Fruit fly (Drosophila melanogaster): ENCODE data around the gene CG10877.
A peak's percentile ranks its signal among the peaks of the same experiment; 100 is the strongest.

CG10877 gene

DNA sequence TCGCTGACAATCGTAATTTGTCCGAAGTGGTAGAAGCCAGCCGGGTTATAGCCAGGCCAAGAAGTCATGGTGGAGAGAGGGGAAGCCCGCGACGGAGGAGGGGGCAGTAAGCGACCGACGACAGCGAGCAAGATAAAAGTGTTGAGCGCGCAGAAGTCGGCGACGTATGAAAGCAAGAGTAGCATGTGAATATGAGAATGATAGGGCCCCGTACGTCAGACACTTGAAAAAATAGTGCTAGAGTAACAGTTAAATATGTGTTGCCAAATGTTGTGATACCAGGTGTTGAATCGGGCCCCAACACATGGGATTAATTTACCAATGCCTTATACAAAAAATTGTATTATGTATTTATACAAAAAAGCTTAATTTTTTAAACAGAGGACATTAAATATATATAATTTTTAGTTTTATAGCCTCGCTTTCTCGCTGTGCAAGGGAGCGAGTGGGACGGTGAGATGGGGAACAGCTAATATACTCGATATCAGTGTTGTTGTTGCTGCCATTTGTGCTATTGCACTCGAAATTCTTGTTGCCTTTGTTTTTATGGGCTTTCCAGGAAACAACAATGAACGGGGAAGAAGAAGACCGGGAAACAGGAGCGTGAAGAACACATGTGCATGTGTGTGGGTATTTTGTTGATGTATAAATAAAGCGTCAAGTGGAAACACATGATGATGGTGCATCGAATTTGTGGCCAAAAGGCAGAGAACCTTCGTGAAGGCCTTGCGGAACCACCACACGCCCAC lies 13.8 kb downstream of the CG10877 start (continued):
- TF ChIP-seq dmrt11E (tag; optimal IDR thresholded peaks at IDR 0.05): peak; percentile 85
- no peak for TF ChIP-seq hbn (GFP tag; IDR thresholded peaks at IDR 0.05; ENCODE audit: partially characterized antibody)
- TF ChIP-seq CG32767 (GFP tag; IDR thresholded peaks at IDR 0.05): peak; percentile 58; the same call in 1 of the 2 replicates
- peak; percentile 86 for TF ChIP-seq CG4820 (GFP tag; optimal IDR thresholded peaks at IDR 0.05)
- peak; percentile 54 for TF ChIP-seq CG16863 (GFP tag; optimal IDR thresholded peaks at IDR 0.05)
- peak in 1 of 2 experiments; percentile 94 for TF ChIP-seq eve (GFP tag; optimal IDR thresholded peaks at IDR 0.05)
- TF ChIP-seq CG1792 (GFP tag; optimal IDR thresholded peaks at IDR 0.05): no peak
- TF ChIP-seq CG4424 (GFP tag; optimal IDR thresholded peaks at IDR 0.05): peak; percentile 89
- peak; percentile 54; the same call in 1 of the 2 replicates for TF ChIP-seq Dip2 (GFP tag; IDR thresholded peaks at IDR 0.05)
- TF ChIP-seq CG17912 (GFP tag; optimal IDR thresholded peaks at IDR 0.05): no peak
- TF ChIP-seq CG6254 (GFP tag; optimal IDR thresholded peaks at IDR 0.05): peak; percentile 82
- TF ChIP-seq Dll (GFP tag; IDR thresholded peaks at IDR 0.05; ENCODE audit: partially characterized antibody): no peak
- 0 out of 3 replicates have a peak, but pooled peaks have one; percentile 22 for TF ChIP-seq knrl (GFP tag; IDR thresholded peaks at IDR 0.05; ENCODE audit: partially characterized antibody)
- no peak for TF ChIP-seq maf-S (GFP tag; optimal IDR thresholded peaks at IDR 0.05)
- peak; percentile 54 for TF ChIP-seq Nf-YB (GFP tag; optimal IDR thresholded peaks at IDR 0.05)
- TF ChIP-seq z (GFP tag; IDR thresholded peaks at IDR 0.05): 0 out of 3 replicates have a peak, but pooled peaks have one; percentile 4
- TF ChIP-seq repo (GFP tag; optimal IDR thresholded peaks at IDR 0.05): no peak
- TF ChIP-seq CG2202 (tag; optimal IDR thresholded peaks at IDR 0.05): peak; percentile 75
- TF ChIP-seq ken (GFP tag; IDR thresholded peaks at IDR 0.05): peak; percentile 76
- TF ChIP-seq p53 (GFP tag; optimal IDR thresholded peaks at IDR 0.05): no peak
- peak; percentile 92 for TF ChIP-seq CG10979 (tag; optimal IDR thresholded peaks at IDR 0.05)
- no peak for TF ChIP-seq zen2 (GFP tag; IDR thresholded peaks at IDR 0.05; ENCODE audit: partially characterized antibody)
- peak; percentile 36 for TF ChIP-seq CG9609 (GFP tag; optimal IDR thresholded peaks at IDR 0.05)
- TF ChIP-seq CG11456 (GFP tag; IDR thresholded peaks at IDR 0.05): peak; percentile 78; the same call in 2 of the 3 replicates
- 0 out of 2 replicates have a peak, but pooled peaks have one; percentile 8 for TF ChIP-seq ham (GFP tag; IDR thresholded peaks at IDR 0.05)
- peak; percentile 87 for TF ChIP-seq CG15696 (tag; optimal IDR thresholded peaks at IDR 0.05)
- TF ChIP-seq odd (GFP tag; optimal IDR thresholded peaks at IDR 0.05): peak; percentile 81
- TF ChIP-seq CG4328 (GFP tag; optimal IDR thresholded peaks at IDR 0.05): peak; percentile 73
- TF ChIP-seq cg (GFP tag; optimal IDR thresholded peaks at IDR 0.05): no peak
- peak; percentile 42; the same call in 1 of the 2 replicates for TF ChIP-seq E2f2 (GFP tag; IDR thresholded peaks at IDR 0.05)
- TF ChIP-seq CG13424 (tag; optimal IDR thresholded peaks at IDR 0.05): peak; percentile 90
- peak; percentile 85 for TF ChIP-seq CG32532 (GFP tag; IDR thresholded peaks at IDR 0.05)
- TF ChIP-seq CG16815 (GFP tag; optimal IDR thresholded peaks at IDR 0.05): peak; percentile 87
- TF ChIP-seq CG18619 (GFP tag; optimal IDR thresholded peaks at IDR 0.05): peak; percentile 86
- peak; percentile 86 for TF ChIP-seq HLH3B (GFP tag; IDR thresholded peaks at IDR 0.05)
- TF ChIP-seq lmd (GFP tag; IDR thresholded peaks at IDR 0.05): peak; percentile 89
- TF ChIP-seq kni (GFP tag; optimal IDR thresholded peaks at IDR 0.05): no peak
- peak; percentile 41 for TF ChIP-seq run (tag; optimal IDR thresholded peaks at IDR 0.05)
- peak in 1 of 2 experiments; percentile 64 for TF ChIP-seq Eip74EF (GFP tag; optimal IDR thresholded peaks at IDR 0.05)
- TF ChIP-seq CG18011 (GFP tag; optimal IDR thresholded peaks at IDR 0.05): peak; percentile 30
- no peak for TF ChIP-seq Side (GFP tag; optimal IDR thresholded peaks at IDR 0.05)
- TF ChIP-seq CG8290 (GFP tag; optimal IDR thresholded peaks at IDR 0.05): peak; percentile 80
- peak; percentile 11 to 44 for TF ChIP-seq CG8290 (tag; optimal IDR thresholded peaks at IDR 0.05)
- no peak for TF ChIP-seq YL-1 (GFP tag; optimal IDR thresholded peaks at IDR 0.05)
- TF ChIP-seq H15 (GFP tag; IDR thresholded peaks at IDR 0.05): peak; percentile 74; the same call in 2 of the 3 replicates
- TF ChIP-seq salm (tag; optimal IDR thresholded peaks at IDR 0.05): peak; percentile 74
- TF ChIP-seq Hand (GFP tag; optimal IDR thresholded peaks at IDR 0.05): peak; percentile 77
- TF ChIP-seq CG7271 (tag; optimal IDR thresholded peaks at IDR 0.05): no peak
